Fruit fly (Drosophila melanogaster) whole organism, embryonic: Measurements from ENCODE around the gene CG31778.

Source experiments
- CG10431 ChIP-seq: fragments of 200-800 bp; sonication (Bioruptor generic); optimal IDR thresholded peaks from 3 replicates; lab custom pipeline; 2018; ENCODE audit warnings: missing biosample characterization, mild to moderate bottlenecking, missing genetic modification characterization
- CG11093 ChIP-seq: fragments of 200-800 bp; sonication (Bioruptor generic); IDR thresholded peaks from 3 replicates; pipeline ENCODE4 v1.3.6; 2022; ENCODE audit warnings: missing biosample characterization, missing genetic modification characterization
- CG12219 ChIP-seq: fragments of 200-800 bp; sonication (Bioruptor generic); optimal IDR thresholded peaks from 3 replicates; lab custom pipeline; 2018; ENCODE audit warnings: missing biosample characterization, mild to moderate bottlenecking, missing genetic modification characterization
- CG12391 ChIP-seq: fragments of 200-800 bp; sonication (Bioruptor generic); optimal IDR thresholded peaks from 3 replicates; lab custom pipeline; 2018; ENCODE audit warnings: missing biosample characterization, mild to moderate bottlenecking, missing genetic modification characterization, moderate library complexity
- CG14050 ChIP-seq: fragments of 200-800 bp; sonication (Bioruptor generic); IDR thresholded peaks from 3 replicates; pipeline ENCODE4 v1.3.6; 2022; ENCODE audit warnings: missing biosample characterization, missing genetic modification characterization
- CG14965 ChIP-seq: fragments of 200-800 bp; sonication (Bioruptor generic); optimal IDR thresholded peaks from 2 replicates; lab custom pipeline; 2016; ENCODE audit warnings: missing biosample characterization, missing genetic modification characterization, borderline replicate concordance
- CG15269 ChIP-seq: fragments of 200-800 bp; sonication (Bioruptor generic); optimal IDR thresholded peaks from 2 replicates; lab custom pipeline; 2018; ENCODE audit warnings: missing biosample characterization, mild to moderate bottlenecking, missing genetic modification characterization, moderate library complexity
- CG15479 ChIP-seq: fragments of 200-800 bp; sonication (Bioruptor generic); optimal IDR thresholded peaks from 3 replicates; lab custom pipeline; 2019; ENCODE audit warnings: missing biosample characterization, mild to moderate bottlenecking, missing genetic modification characterization, moderate library complexity
- CG17912 ChIP-seq: fragments of 200-800 bp; sonication (Bioruptor generic); optimal IDR thresholded peaks from 2 replicates; lab custom pipeline; 2018; ENCODE audit warnings: missing biosample characterization, mild to moderate bottlenecking, missing genetic modification characterization
- CG18011 ChIP-seq: fragments of 200-800 bp; sonication (Bioruptor generic); optimal IDR thresholded peaks from 2 replicates; lab custom pipeline; 2017; ENCODE audit warnings: missing biosample characterization, missing genetic modification characterization, mild to moderate bottlenecking, moderate library complexity, missing genotype
- CG2120 ChIP-seq: fragments of 200-800 bp; sonication (Bioruptor generic); optimal IDR thresholded peaks from 3 replicates; lab custom pipeline; 2016; ENCODE audit warnings: missing biosample characterization, missing genetic modification characterization
- CG2678 ChIP-seq: fragments of 200-800 bp; sonication (Bioruptor generic); optimal IDR thresholded peaks from 3 replicates; lab custom pipeline; 2019; ENCODE audit warnings: missing biosample characterization, mild to moderate bottlenecking, missing genetic modification characterization, moderate library complexity
- CG30431 ChIP-seq: fragments of 200-800 bp; sonication (Bioruptor generic); optimal IDR thresholded peaks from 2 replicates; lab custom pipeline; 2017; ENCODE audit warnings: missing biosample characterization, missing genetic modification characterization
- CG32532 ChIP-seq: fragments of 200-800 bp; sonication (Bioruptor generic); IDR thresholded peaks from 2 replicates; pipeline ENCODE4 v1.3.6; 2022; ENCODE audit warnings: missing biosample characterization, missing genetic modification characterization
- CG3407 ChIP-seq: fragments of 200-800 bp; sonication (Bioruptor generic); optimal IDR thresholded peaks from 2 replicates; lab custom pipeline; 2018; ENCODE audit warnings: missing biosample characterization, mild to moderate bottlenecking, missing genetic modification characterization
- CG4617 ChIP-seq: fragments of 200-800 bp; sonication (Bioruptor generic); optimal IDR thresholded peaks from 3 replicates; lab custom pipeline; 2016; ENCODE audit warnings: missing biosample characterization, missing genetic modification characterization, borderline replicate concordance
- CG6654 ChIP-seq: fragments of 200-800 bp; sonication (Bioruptor generic); optimal IDR thresholded peaks from 2 replicates; lab custom pipeline; 2017; ENCODE audit warnings: missing biosample characterization, mild to moderate bottlenecking, missing genetic modification characterization
- CG7357 ChIP-seq: fragments of 200-800 bp; sonication (Bioruptor generic); IDR thresholded peaks from 3 replicates; pipeline ENCODE4 v1.3.6; 2022; ENCODE audit warnings: missing biosample characterization, missing genetic modification characterization
- CG7556 ChIP-seq: fragments of 200-800 bp; sonication (Bioruptor generic); optimal IDR thresholded peaks from 2 replicates; lab custom pipeline; 2017; ENCODE audit warnings: missing biosample characterization, mild to moderate bottlenecking, missing genetic modification characterization
- CG7928 ChIP-seq: fragments of 200-800 bp; sonication (Bioruptor generic); optimal IDR thresholded peaks from 2 replicates; lab custom pipeline; 2017; ENCODE audit warnings: missing biosample characterization, mild to moderate bottlenecking, missing genetic modification characterization
- CoRest ChIP-seq: fragments of 200-800 bp; sonication (Bioruptor generic); optimal IDR thresholded peaks from 3 replicates; lab custom pipeline; 2018; ENCODE audit warnings: missing biosample characterization, mild to moderate bottlenecking, missing genetic modification characterization, moderate library complexity
- Dad ChIP-seq: fragments of 200-800 bp; sonication (Bioruptor generic); optimal IDR thresholded peaks from 3 replicates; lab custom pipeline; 2016; ENCODE audit warnings: missing biosample characterization, missing genetic modification characterization
- H2.0 ChIP-seq: fragments of 200-800 bp; sonication (Bioruptor generic); IDR thresholded peaks from 2 replicates; pipeline ENCODE4 v1.3.6; 2022; ENCODE audit warnings: missing biosample characterization, missing genetic modification characterization
- Hmr ChIP-seq: fragments of 200-800 bp; sonication (Bioruptor generic); optimal IDR thresholded peaks from 3 replicates; lab custom pipeline; 2017; ENCODE audit warnings: mild to moderate bottlenecking, missing biosample characterization, missing genetic modification reagents, missing genetic modification characterization
- Hsf ChIP-seq: fragments of 200-800 bp; sonication (Bioruptor generic); optimal IDR thresholded peaks from 3 replicates; lab custom pipeline; 2016; ENCODE audit warnings: missing biosample characterization, missing genetic modification characterization
- Mrtf ChIP-seq: fragments of 200-800 bp; sonication (Bioruptor generic); IDR thresholded peaks from 3 replicates; pipeline ENCODE4 v1.3.6; 2022; ENCODE audit warnings: missing biosample characterization, missing genetic modification characterization
- Oaz ChIP-seq: fragments of 200-800 bp; sonication (Bioruptor generic); IDR thresholded peaks from 2 replicates; pipeline ENCODE4 v1.3.6; 2022; ENCODE audit warnings: missing biosample characterization, missing genetic modification characterization
- Six4 ChIP-seq: fragments of 200-800 bp; sonication (Bioruptor generic); optimal IDR thresholded peaks from 2 replicates; lab custom pipeline; 2016; ENCODE audit warnings: missing biosample characterization, missing genetic modification characterization
- Taf1 ChIP-seq: fragments of 200-800 bp; sonication (Bioruptor generic); IDR thresholded peaks from 2 replicates; pipeline ENCODE4 v1.3.6; 2022; ENCODE audit warnings: missing biosample characterization, missing genetic modification characterization
- Xbp1 ChIP-seq: fragments of 200-800 bp; sonication (Bioruptor generic); optimal IDR thresholded peaks from 3 replicates; lab custom pipeline; 2016; ENCODE audit warnings: missing biosample characterization, mild to moderate bottlenecking, missing genetic modification characterization
- ac ChIP-seq: fragments of 200-800 bp; sonication (Bioruptor generic); optimal IDR thresholded peaks from 3 replicates; lab custom pipeline; 2017; ENCODE audit warnings: missing biosample characterization, mild to moderate bottlenecking, missing genetic modification characterization
- ara ChIP-seq: fragments of 200-800 bp; sonication (Bioruptor generic); IDR thresholded peaks from 2 replicates; pipeline ENCODE4 v1.3.6; 2022; ENCODE audit warnings: missing biosample characterization, missing genetic modification characterization
- ash1 ChIP-seq: fragments of 200-800 bp; sonication (Bioruptor generic); optimal IDR thresholded peaks from 2 replicates; lab custom pipeline; 2018; ENCODE audit warnings: missing biosample characterization, mild to moderate bottlenecking, missing genetic modification characterization
- btn ChIP-seq: fragments of 200-800 bp; sonication (Bioruptor generic); optimal IDR thresholded peaks from 2 replicates; lab custom pipeline; 2016; ENCODE audit warnings: missing biosample characterization, missing genetic modification characterization
- crc ChIP-seq: fragments of 200-800 bp; sonication (Bioruptor generic); optimal IDR thresholded peaks from 2 replicates; lab custom pipeline; 2016; ENCODE audit warnings: missing biosample characterization, missing genetic modification characterization
- crp ChIP-seq, 2 experiments: fragments of 200-800 bp; sonication (Bioruptor generic); optimal IDR thresholded peaks; 2 replicates in 1 of 2; 3 replicates in 1 of 2; lab custom pipeline; 2017; ENCODE audit warnings: missing biosample characterization in 2 of 2, missing genetic modification characterization in 2 of 2, mild to moderate bottlenecking in 1 of 2, moderate library complexity in 1 of 2
- dan ChIP-seq: fragments of 200-800 bp; sonication (Bioruptor generic); IDR thresholded peaks from 2 replicates; pipeline ENCODE4 v1.3.6; 2022; ENCODE audit warnings: missing biosample characterization, missing genetic modification characterization
- dpn ChIP-seq, 2 experiments: fragments of 200-800 bp; sonication (Bioruptor generic); optimal IDR thresholded peaks; 3 replicates each; lab custom pipeline; 2016; ENCODE audit warnings: missing biosample characterization in 2 of 2, missing genetic modification characterization in 2 of 2
- dysf ChIP-seq: fragments of 200-800 bp; sonication (Bioruptor generic); IDR thresholded peaks from 3 replicates; pipeline ENCODE4 v1.3.6; 2022; ENCODE audit warnings: missing biosample characterization, missing genetic modification characterization
- eve ChIP-seq, 2 experiments: fragments of >200 bp; optimal IDR thresholded peaks; 2 replicates each; lab custom pipeline; 2017; ENCODE audit warnings: missing biosample characterization in 2 of 2, missing genetic modification characterization in 2 of 2
- gce ChIP-seq: fragments of 200-800 bp; sonication (Bioruptor generic); IDR thresholded peaks from 3 replicates; pipeline ENCODE4 v1.3.6; 2022; ENCODE audit warnings: missing biosample characterization, missing genetic modification characterization
- insv ChIP-seq, 2 experiments: fragments of 200-800 bp; sonication (Bioruptor generic); optimal IDR thresholded peaks; 3 replicates each; lab custom pipeline; 2016 to 2018; ENCODE audit warnings: missing biosample characterization in 2 of 2, missing genetic modification characterization in 2 of 2
- lbe ChIP-seq: fragments of 200-800 bp; sonication (Bioruptor generic); optimal IDR thresholded peaks from 2 replicates; lab custom pipeline; 2016; ENCODE audit warnings: missing biosample characterization, mild to moderate bottlenecking, missing genetic modification characterization
- lov ChIP-seq, 2 experiments: fragments of 200-800 bp in 1 of 2; fragments of >200 bp in 1 of 2; sonication (Bioruptor generic) in 1 of 2; IDR thresholded peaks in 1 of 2; optimal IDR thresholded peaks in 1 of 2; 2 replicates in 1 of 2; 3 replicates in 1 of 2; pipeline versions ENCODE4 v1.3.6 to Lab custom; 2017 to 2022; ENCODE audit warnings: missing biosample characterization in 1 of 2, missing genetic modification characterization in 1 of 2
- pb ChIP-seq: fragments of 200-800 bp; sonication (Bioruptor generic); optimal IDR thresholded peaks from 3 replicates; lab custom pipeline; 2016; ENCODE audit warnings: missing biosample characterization, missing genetic modification characterization
- prd ChIP-seq, 3 experiments: fragments of >200 bp in 2 of 3; fragments of 200-800 bp in 1 of 3; sonication (Bioruptor generic) in 1 of 3; optimal IDR thresholded peaks in 2 of 3; IDR thresholded peaks in 1 of 3; 2 replicates in 2 of 3; 3 replicates in 1 of 3; pipeline versions ENCODE4 v1.3.6 to Lab custom; 2017 to 2022; ENCODE audit warnings: missing biosample characterization in 1 of 3, missing genetic modification characterization in 1 of 3
- shn ChIP-seq: fragments of 200-800 bp; sonication (Bioruptor generic); optimal IDR thresholded peaks from 3 replicates; lab custom pipeline; 2016; ENCODE audit warnings: missing biosample characterization, missing genetic modification characterization
- wek ChIP-seq: fragments of 200-800 bp; sonication (Bioruptor generic); optimal IDR thresholded peaks from 3 replicates; lab custom pipeline; 2018; ENCODE audit warnings: missing biosample characterization, mild to moderate bottlenecking, missing genetic modification characterization, moderate library complexity
- zfh1 ChIP-seq: fragments of 200-800 bp; sonication (Bioruptor generic); IDR thresholded peaks from 3 replicates; pipeline ENCODE4 v1.3.6; 2022; ENCODE audit warnings: missing biosample characterization, missing genetic modification characterization
- zfh2 ChIP-seq: fragments of 200-800 bp; sonication (Bioruptor generic); optimal IDR thresholded peaks from 2 replicates; lab custom pipeline; 2016; ENCODE audit warnings: missing biosample characterization, missing genetic modification characterization

CG31778 gene

DNA sequence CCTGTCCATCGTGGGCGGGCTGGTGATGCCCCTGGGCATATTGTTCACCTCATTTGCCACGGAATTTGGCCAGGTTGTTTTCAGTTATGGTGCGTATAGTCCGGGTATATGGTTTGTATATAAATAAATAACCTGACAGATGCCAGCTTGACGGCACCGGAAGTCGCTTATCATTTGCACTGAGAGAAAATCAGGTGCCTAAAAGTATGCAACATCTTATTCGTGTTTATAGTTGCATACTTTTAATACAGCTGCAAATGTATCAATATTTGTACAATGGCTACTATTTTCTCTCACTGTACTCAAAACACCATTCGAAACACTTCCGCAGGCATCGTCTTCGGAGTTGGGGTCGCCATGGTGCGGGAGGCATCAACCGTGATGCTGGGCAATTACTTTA, 43.4 kb upstream of the CG31778 start (continued):
- TF ChIP-seq crc (GFP tag; lab: Kevin White, UChicago), result no peak
- TF ChIP-seq CG18011 (GFP tag; lab: Kevin White, UChicago), result no peak
- TF ChIP-seq CoRest (tag; lab: Kevin White, UChicago), result no peak
- no peak for TF ChIP-seq eve (GFP tag; optimal IDR thresholded peaks at IDR 0.05; lab: Kevin White, UChicago)
- no peak for TF ChIP-seq CG4617
- TF ChIP-seq CG12219 (GFP tag; lab: Kevin White, UChicago), result peak; percentile 31
- TF ChIP-seq CG6654 (GFP tag; lab: Kevin White, UChicago), result no peak
- no peak for TF ChIP-seq Dad (GFP tag; lab: Kevin White, UChicago)
- TF ChIP-seq ash1 (GFP tag; lab: Kevin White, UChicago), result no peak
- 0 out of 3 replicates have a peak, but pooled peaks have one; percentile 24 for TF ChIP-seq dysf
- no peak for TF ChIP-seq CG17912
- TF ChIP-seq dan (GFP tag; lab: Robert Waterston, UW), result no peak
- no peak for TF ChIP-seq Mrtf (GFP tag; lab: Robert Waterston, UW)
- TF ChIP-seq lbe (GFP tag; lab: Kevin White, UChicago), result no peak
- no peak for TF ChIP-seq Taf1 (GFP tag; lab: Robert Waterston, UW)
- no peak for TF ChIP-seq CG2678 (tag; lab: Kevin White, UChicago)
- no peak for TF ChIP-seq CG7556 (GFP tag; lab: Kevin White, UChicago)
- TF ChIP-seq CG7357 (GFP tag; lab: Robert Waterston, UW), result no peak
- no peak for TF ChIP-seq CG7928
- TF ChIP-seq zfh2 (GFP tag; lab: Kevin White, UChicago), result no peak
- no peak for TF ChIP-seq pb (GFP tag; lab: Kevin White, UChicago)
- no peak for TF ChIP-seq CG3407 (GFP tag; lab: Kevin White, UChicago)
- peak; percentile 21 for TF ChIP-seq Xbp1 (GFP tag; lab: Kevin White, UChicago)
- TF ChIP-seq CG30431, result no peak
- TF ChIP-seq Oaz, result no peak
- no peak for TF ChIP-seq CG12391
- TF ChIP-seq shn (GFP tag; lab: Kevin White, UChicago), result no peak
- TF ChIP-seq Hsf, result peak; percentile 2
- TF ChIP-seq CG11093, result no peak
- 0 out of 3 replicates have a peak, but pooled peaks have one; percentile 41 for TF ChIP-seq zfh1 (GFP tag; lab: Robert Waterston, UW)
- no peak for TF ChIP-seq CG15479 (GFP tag; lab: Kevin White, UChicago)
- no peak for TF ChIP-seq ara (GFP tag; lab: Robert Waterston, UW)
- TF ChIP-seq gce (GFP tag; lab: Robert Waterston, UW), result no peak
- TF ChIP-seq crp (GFP tag; optimal IDR thresholded peaks at IDR 0.05; lab: Kevin White, UChicago), result no peak
- peak; percentile 19; the same call in 1 of the 2 replicates for TF ChIP-seq H2.0 (GFP tag; lab: Robert Waterston, UW)
- peak; percentile 49 for TF ChIP-seq CG2120
- TF ChIP-seq CG10431 (GFP tag; lab: Kevin White, UChicago), result no peak
- no peak for TF ChIP-seq btn (GFP tag; lab: Kevin White, UChicago)
- TF ChIP-seq ac (GFP tag; lab: Kevin White, UChicago), result no peak
- no peak for TF ChIP-seq CG15269 (tag; lab: Kevin White, UChicago)
- peak in 1 of 2 experiments; percentile 40 for TF ChIP-seq dpn (GFP tag; optimal IDR thresholded peaks at IDR 0.05; lab: Kevin White, UChicago)
- TF ChIP-seq wek, result no peak
- TF ChIP-seq Six4 (GFP tag; lab: Kevin White, UChicago), result no peak
- peak; percentile 58; the same call in 1 of the 2 replicates for TF ChIP-seq CG32532 (GFP tag; lab: Robert Waterston, UW)
- TF ChIP-seq CG14965 (GFP tag; lab: Kevin White, UChicago), result no peak
- TF ChIP-seq prd (optimal IDR thresholded peaks at IDR 0.05; lab: Kevin White, UChicago), result no peak
- no peak for TF ChIP-seq prd (GFP tag; IDR thresholded peaks at IDR 0.05; lab: Robert Waterston, UW)
- no peak for TF ChIP-seq CG14050
- no peak for TF ChIP-seq insv (GFP tag; optimal IDR thresholded peaks at IDR 0.05; lab: Kevin White, UChicago)
- no peak for TF ChIP-seq lov (optimal IDR thresholded peaks at IDR 0.05; lab: Kevin White, UChicago)
- no peak for TF ChIP-seq lov (GFP tag; IDR thresholded peaks at IDR 0.05; lab: Robert Waterston, UW)
- peak; percentile 41 for TF ChIP-seq Hmr (GFP tag; lab: Kevin White, UChicago)
